Worm (Caenorhabditis elegans): ENCODE measurements around the gene srx-88.

The srx-88 gene

DNA sequence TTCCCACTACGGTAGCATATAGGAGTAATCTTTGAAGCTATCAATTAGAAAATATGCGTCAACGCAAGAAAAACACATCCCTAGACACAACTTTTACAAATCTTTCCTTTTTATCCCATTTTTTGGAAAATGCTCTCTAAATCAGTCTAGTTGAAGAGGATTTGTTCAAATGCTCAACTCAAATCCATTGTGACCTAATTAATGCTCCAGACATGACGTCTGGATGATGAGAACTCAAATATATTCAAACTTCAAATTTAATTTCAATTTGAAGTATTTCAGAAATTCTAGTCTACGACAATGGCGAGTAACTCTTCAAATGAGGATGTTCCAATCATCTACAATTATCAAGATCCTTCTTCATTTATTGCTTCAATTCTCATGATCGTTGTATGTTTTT lies 30.9 kb upstream of the srx-88 start, which contains the start of gene srx-85:
Gene srx-85 (plus strand): TSS at position 301 of the 400 bp plus-strand sequence.
- TF ChIP-seq T22C8.4 (GFP tag; IDR thresholded peaks at IDR 0.05), result no peak
- no peak for TF ChIP-seq cog-1 (tag; optimal IDR thresholded peaks at IDR 0.05)
- no peak for TF ChIP-seq tab-1 (GFP tag; IDR thresholded peaks at IDR 0.05)
- TF ChIP-seq ztf-29 (GFP tag; IDR thresholded peaks at IDR 0.05), result no peak
- TF ChIP-seq klf-2 (GFP tag; conservative IDR thresholded peaks at IDR 0.05), result no peak
- no peak for TF ChIP-seq ref-1 (GFP tag; conservative IDR thresholded peaks at IDR 0.05)
- TF ChIP-seq ztf-23 (GFP tag; IDR thresholded peaks at IDR 0.05), result no peak
- TF ChIP-seq med-1 (GFP tag; optimal IDR thresholded peaks at IDR 0.05; ENCODE audit: insufficient read depth), result no peak
- TF ChIP-seq flt-1 (GFP tag; IDR thresholded peaks at IDR 0.05), result no peak

DNA sequence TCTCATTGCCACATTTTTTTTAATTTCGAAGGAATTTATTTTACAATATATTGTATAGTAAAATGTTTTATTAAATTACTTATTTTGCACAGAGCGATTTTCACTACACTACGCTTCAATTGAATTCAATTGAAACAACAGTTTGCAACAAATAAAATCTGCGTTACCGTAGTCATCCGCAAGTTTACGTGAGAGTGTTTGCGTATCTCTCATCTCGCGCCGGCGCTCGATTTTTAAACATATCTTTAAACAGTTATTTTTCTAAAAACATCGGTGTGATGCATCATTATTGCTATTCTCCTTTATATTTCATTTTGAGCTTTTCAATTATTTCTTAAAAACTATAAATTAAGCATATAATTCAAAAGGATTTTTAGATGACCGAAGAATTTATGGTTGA lies 29.1 kb upstream of the srx-88 start, which contains the start of gene duo-1:
Gene duo-1 (plus strand): TSS at position 371 of the 400 bp plus-strand sequence.
- TF ChIP-seq tab-1 (GFP tag; IDR thresholded peaks at IDR 0.05) (no peak), ref-1 (GFP tag; conservative IDR thresholded peaks at IDR 0.05) (no peak), med-1 (GFP tag; optimal IDR thresholded peaks at IDR 0.05; ENCODE audit: insufficient read depth) (no peak), cog-1 (tag; optimal IDR thresholded peaks at IDR 0.05) (no peak), flt-1 (GFP tag; IDR thresholded peaks at IDR 0.05) (no peak), ztf-23 (GFP tag; IDR thresholded peaks at IDR 0.05) (no peak), T22C8.4 (GFP tag; IDR thresholded peaks at IDR 0.05) (no peak)

DNA sequence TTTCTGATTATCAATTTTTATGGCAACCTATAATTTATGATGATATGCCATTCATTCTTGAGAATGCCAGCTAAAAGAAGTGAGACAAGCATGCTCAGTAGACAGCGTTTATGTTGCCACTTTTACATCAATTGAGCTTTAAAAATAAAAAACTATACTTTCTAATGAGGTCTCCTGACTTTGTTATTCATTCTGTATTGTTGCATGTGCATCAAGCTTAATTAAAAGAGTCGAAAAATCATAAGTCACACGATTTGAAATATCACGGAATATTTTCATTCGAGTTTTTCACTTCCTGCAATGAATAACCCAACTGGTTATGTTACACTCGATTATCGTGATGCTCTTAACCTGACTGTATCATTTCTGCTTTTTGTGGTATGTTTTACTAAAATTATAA lies 20.7 kb upstream of the srx-88 start, which contains the start of gene srx-86:
Gene srx-86 (plus strand): TSS at position 301 of the 400 bp plus-strand sequence.
- TF ChIP-seq tab-1 (GFP tag; IDR thresholded peaks at IDR 0.05), result no peak
- no peak for TF ChIP-seq ztf-29 (GFP tag; IDR thresholded peaks at IDR 0.05)
- TF ChIP-seq ref-1 (GFP tag; conservative IDR thresholded peaks at IDR 0.05), result no peak
- TF ChIP-seq klf-2 (GFP tag; conservative IDR thresholded peaks at IDR 0.05), result no peak
- TF ChIP-seq T22C8.4 (GFP tag; IDR thresholded peaks at IDR 0.05), result no peak
- no peak for TF ChIP-seq cog-1 (tag; optimal IDR thresholded peaks at IDR 0.05)
- no peak for TF ChIP-seq flt-1 (GFP tag; IDR thresholded peaks at IDR 0.05)
- no peak for TF ChIP-seq ztf-23 (GFP tag; IDR thresholded peaks at IDR 0.05)
- TF ChIP-seq med-1 (GFP tag; optimal IDR thresholded peaks at IDR 0.05; ENCODE audit: insufficient read depth), result no peak

DNA sequence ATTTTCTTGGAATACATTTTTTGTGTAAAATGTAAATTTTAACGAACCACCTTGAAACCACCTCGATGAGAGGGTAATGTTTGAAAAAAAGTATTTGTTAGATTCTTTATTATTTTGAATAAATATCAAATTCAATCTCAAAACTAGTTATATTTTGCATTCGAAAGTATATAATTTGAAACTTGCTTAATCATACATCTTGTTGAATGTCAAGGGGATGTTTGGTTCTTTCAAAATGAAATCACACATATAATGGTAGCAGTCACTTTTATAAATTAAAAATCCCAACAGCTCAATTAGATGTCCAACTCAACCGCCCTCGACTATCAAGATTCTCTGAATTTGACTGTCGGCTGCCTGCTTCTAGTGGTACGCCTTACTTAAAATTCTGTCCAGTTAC lies 18.7 kb upstream of the srx-88 start, which contains the start of gene srx-87:
Gene srx-87 (plus strand): TSS at position 301 of the 400 bp plus-strand sequence.
- TF ChIP-seq ztf-23 (GFP tag; IDR thresholded peaks at IDR 0.05), result no peak
- no peak for TF ChIP-seq cog-1 (tag; optimal IDR thresholded peaks at IDR 0.05)
- TF ChIP-seq flt-1 (GFP tag; IDR thresholded peaks at IDR 0.05), result no peak
- no peak for TF ChIP-seq klf-2 (GFP tag; conservative IDR thresholded peaks at IDR 0.05)
- TF ChIP-seq ztf-29 (GFP tag; IDR thresholded peaks at IDR 0.05), result no peak
- TF ChIP-seq T22C8.4 (GFP tag; IDR thresholded peaks at IDR 0.05), result no peak
- TF ChIP-seq ref-1 (GFP tag; conservative IDR thresholded peaks at IDR 0.05), result no peak
- no peak for TF ChIP-seq tab-1 (GFP tag; IDR thresholded peaks at IDR 0.05)
- no peak for TF ChIP-seq med-1 (GFP tag; optimal IDR thresholded peaks at IDR 0.05; ENCODE audit: insufficient read depth)

DNA sequence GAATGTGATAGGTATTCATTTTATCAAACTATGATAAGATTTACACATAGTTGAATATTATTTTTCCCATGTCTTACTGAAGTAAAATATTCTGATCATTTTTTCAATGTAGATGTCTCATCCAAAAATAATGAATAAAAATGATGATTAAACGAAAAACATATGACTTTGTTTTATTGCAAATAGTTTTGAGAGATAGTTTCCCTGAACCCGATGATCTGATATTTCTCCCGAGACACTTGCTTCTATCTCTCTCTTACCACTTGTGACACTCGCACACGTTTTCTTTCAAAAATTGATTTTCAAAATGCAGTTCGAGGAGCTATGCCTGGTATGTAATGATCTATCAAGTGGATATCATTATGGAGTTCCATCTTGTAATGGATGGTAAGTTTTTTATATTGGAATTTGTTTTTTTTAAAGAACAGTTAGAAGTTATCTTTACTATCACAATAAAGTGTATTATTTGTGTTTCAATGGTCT lies 13.1 kb upstream of the srx-88 start, which contains the start of the genes nhr-101 and pms-2:
Gene nhr-101 (plus strand): TSS at position 308 of the 483 bp plus-strand sequence.
Gene pms-2 (minus strand): TSS at position 433 of the 483 bp plus-strand sequence.
- TF ChIP-seq T22C8.4 (GFP tag; IDR thresholded peaks at IDR 0.05) (no peak), ref-1 (GFP tag; conservative IDR thresholded peaks at IDR 0.05) (no peak), flt-1 (GFP tag; IDR thresholded peaks at IDR 0.05) (no peak), ztf-29 (GFP tag; IDR thresholded peaks at IDR 0.05) (no peak), ztf-23 (GFP tag; IDR thresholded peaks at IDR 0.05) (no peak), tab-1 (GFP tag; IDR thresholded peaks at IDR 0.05) (no peak), med-1 (GFP tag; optimal IDR thresholded peaks at IDR 0.05; ENCODE audit: insufficient read depth) (no peak), klf-2 (GFP tag; conservative IDR thresholded peaks at IDR 0.05) (no peak), cog-1 (tag; optimal IDR thresholded peaks at IDR 0.05) (no peak)

DNA sequence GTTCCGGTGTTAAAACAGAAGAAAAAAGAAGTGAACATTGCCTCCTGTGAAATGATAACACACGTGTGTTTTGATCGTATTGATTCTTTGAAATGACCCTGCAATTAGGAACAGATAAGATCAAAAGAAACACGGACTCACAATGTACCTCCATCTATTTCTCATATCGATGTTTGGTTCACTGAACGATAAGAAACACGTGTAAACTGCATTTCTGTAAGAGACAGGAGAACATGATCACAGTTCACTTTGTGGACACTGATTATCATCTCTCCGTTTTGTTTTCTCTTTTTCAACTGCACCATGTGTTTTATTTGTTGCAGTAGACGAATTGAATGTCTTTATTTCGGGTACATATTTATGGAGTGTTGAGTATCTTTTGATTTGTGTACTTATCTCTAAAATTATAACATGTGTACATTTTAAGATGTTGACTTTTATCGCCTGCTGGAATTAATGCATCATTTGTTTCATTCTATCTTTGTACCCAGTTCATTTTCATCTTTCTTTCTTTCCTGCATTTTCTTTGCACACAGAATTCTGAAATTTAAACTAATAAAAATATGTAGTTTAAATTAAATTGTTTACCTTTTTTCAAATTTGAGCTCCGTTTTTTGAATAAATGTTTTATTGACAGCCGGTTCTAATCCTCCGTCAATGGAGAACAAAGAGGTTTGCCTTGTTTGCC lies 10.4 kb upstream of the srx-88 start, which contains the start of the genes H12C20.7 and nhr-68:
Gene H12C20.7 (minus strand): TSS at position 188 of the 688 bp plus-strand sequence.
Gene nhr-68 (plus strand): TSS at position 638 of the 688 bp plus-strand sequence.
- TF ChIP-seq flt-1 (GFP tag; IDR thresholded peaks at IDR 0.05), result no peak
- no peak for TF ChIP-seq tab-1 (GFP tag; IDR thresholded peaks at IDR 0.05)
- no peak for TF ChIP-seq ztf-23 (GFP tag; IDR thresholded peaks at IDR 0.05)
- no peak for TF ChIP-seq klf-2 (GFP tag; conservative IDR thresholded peaks at IDR 0.05)
- no peak for TF ChIP-seq med-1 (GFP tag; optimal IDR thresholded peaks at IDR 0.05; ENCODE audit: insufficient read depth)
- TF ChIP-seq T22C8.4 (GFP tag; IDR thresholded peaks at IDR 0.05), result no peak
- TF ChIP-seq ztf-29 (GFP tag; IDR thresholded peaks at IDR 0.05), result no peak
- TF ChIP-seq cog-1 (tag; optimal IDR thresholded peaks at IDR 0.05), result no peak
- TF ChIP-seq ref-1 (GFP tag; conservative IDR thresholded peaks at IDR 0.05), result no peak

DNA sequence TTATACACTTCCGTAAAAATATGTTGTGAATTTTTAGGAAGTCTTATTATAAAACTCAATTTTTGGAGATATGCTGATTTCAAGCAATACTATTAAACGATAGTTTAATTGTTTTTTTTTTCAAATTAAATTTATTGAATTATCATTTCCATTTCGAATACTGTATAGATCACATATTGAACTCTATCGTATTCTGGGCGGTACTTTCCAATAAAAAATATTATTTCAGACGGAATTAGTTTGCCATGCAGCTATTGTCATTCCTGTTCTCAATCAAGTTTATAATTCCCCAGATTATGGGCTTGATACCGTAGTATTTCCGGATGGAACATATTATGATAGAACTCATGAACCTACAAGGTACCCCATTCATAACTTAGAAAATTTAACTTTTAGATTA lies 8.7 kb upstream of the srx-88 start:
- no peak for TF ChIP-seq ztf-23 (GFP tag; IDR thresholded peaks at IDR 0.05)
- no peak for TF ChIP-seq cog-1 (tag; optimal IDR thresholded peaks at IDR 0.05)
- TF ChIP-seq med-1 (GFP tag; optimal IDR thresholded peaks at IDR 0.05; ENCODE audit: insufficient read depth), result no peak
- TF ChIP-seq klf-2 (GFP tag; conservative IDR thresholded peaks at IDR 0.05), result no peak
- TF ChIP-seq T22C8.4 (GFP tag; IDR thresholded peaks at IDR 0.05), result no peak
- no peak for TF ChIP-seq flt-1 (GFP tag; IDR thresholded peaks at IDR 0.05)
- no peak for TF ChIP-seq ref-1 (GFP tag; conservative IDR thresholded peaks at IDR 0.05)
- no peak for TF ChIP-seq ztf-29 (GFP tag; IDR thresholded peaks at IDR 0.05)
- no peak for TF ChIP-seq tab-1 (GFP tag; IDR thresholded peaks at IDR 0.05)

DNA sequence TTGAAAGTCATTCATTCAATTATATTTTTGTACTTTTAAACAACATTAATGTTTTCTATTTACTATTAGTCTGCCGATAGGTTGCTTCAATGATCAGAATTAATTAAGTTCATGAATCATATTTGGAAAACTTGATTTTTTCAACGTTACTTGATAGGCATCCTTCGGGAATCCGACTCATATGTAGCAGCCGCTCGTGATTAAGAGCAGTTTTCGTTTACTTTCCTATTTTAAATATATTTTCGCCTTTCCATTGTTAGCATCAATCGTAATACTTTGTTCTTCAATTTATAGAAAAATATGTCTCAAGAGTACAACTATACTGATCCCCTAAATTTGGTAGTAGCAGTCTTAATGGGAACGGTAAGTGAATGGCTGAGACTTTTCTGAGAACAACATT lies 2.5 kb upstream of the srx-88 start, which contains the start of gene srx-90:
Gene srx-90 (plus strand): TSS at position 301 of the 400 bp plus-strand sequence.
- TF ChIP-seq ztf-23 (GFP tag; IDR thresholded peaks at IDR 0.05) (no peak), cog-1 (tag; optimal IDR thresholded peaks at IDR 0.05) (no peak), ztf-29 (GFP tag; IDR thresholded peaks at IDR 0.05) (no peak), klf-2 (GFP tag; conservative IDR thresholded peaks at IDR 0.05) (no peak), med-1 (GFP tag; optimal IDR thresholded peaks at IDR 0.05; ENCODE audit: insufficient read depth) (no peak), tab-1 (GFP tag; IDR thresholded peaks at IDR 0.05) (no peak), flt-1 (GFP tag; IDR thresholded peaks at IDR 0.05) (no peak), ref-1 (GFP tag; conservative IDR thresholded peaks at IDR 0.05) (no peak), T22C8.4 (GFP tag; IDR thresholded peaks at IDR 0.05) (no peak)

DNA sequence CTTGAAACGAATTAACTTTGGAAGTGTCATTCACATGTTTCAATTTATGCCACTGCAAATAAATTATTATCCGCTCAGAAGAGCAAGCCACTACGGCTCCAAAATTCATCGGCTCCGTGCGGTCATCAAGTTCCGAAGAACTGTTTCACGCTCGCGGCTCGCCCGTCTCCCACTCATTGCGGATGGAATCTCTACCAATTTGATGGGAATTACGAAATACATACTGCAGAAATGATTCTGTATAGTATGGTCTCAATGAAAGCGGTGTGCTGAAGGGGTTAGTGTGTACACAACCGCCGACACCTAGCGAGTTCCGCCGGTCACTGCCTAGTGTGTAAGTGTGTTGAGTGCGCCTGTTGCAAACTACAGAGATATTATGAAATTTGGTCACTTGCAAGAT lies 1.8 kb downstream of the srx-88 start:
- no peak for TF ChIP-seq flt-1 (GFP tag; IDR thresholded peaks at IDR 0.05)
- no peak for TF ChIP-seq ztf-29 (GFP tag; IDR thresholded peaks at IDR 0.05)

Measured in whole organism, midembryonic.